Fruit fly (Drosophila melanogaster): ENCODE results near the gene Rab11.

- TF ChIP-seq CrebA (GFP tag; optimal IDR thresholded peaks at IDR 0.05; ENCODE audit: borderline replicate concordance): no peak
- no peak for TF ChIP-seq Hr83 (GFP tag; optimal IDR thresholded peaks at IDR 0.05; ENCODE audit: poor library complexity, severe bottlenecking)
- TF ChIP-seq woc (GFP tag; optimal IDR thresholded peaks at IDR 0.05): no peak
- TF ChIP-seq sage (GFP tag; optimal IDR thresholded peaks at IDR 0.05): no peak
- TF ChIP-seq HLH106 (tag; optimal IDR thresholded peaks at IDR 0.05): no peak
- TF ChIP-seq pan (optimal IDR thresholded peaks at IDR 0.05): no peak
- TF ChIP-seq Dif (GFP tag; optimal IDR thresholded peaks at IDR 0.05; ENCODE audit: partially characterized antibody): peak; percentile 98
- TF ChIP-seq OdsH (GFP tag; optimal IDR thresholded peaks at IDR 0.05): no peak
- TF ChIP-seq dsf (GFP tag; optimal IDR thresholded peaks at IDR 0.05; ENCODE audit: borderline replicate concordance): no peak
- no peak for TF ChIP-seq psq (GFP tag; optimal IDR thresholded peaks at IDR 0.05)
Observed at dm6 chr3R:21130050-21130449, 18.8 kb downstream of the Rab11 start, which contains the start of gene Ice2.
